Fruit fly (Drosophila melanogaster): ENCODE measurements around the gene CG44194.

The CG44194 gene

DNA sequence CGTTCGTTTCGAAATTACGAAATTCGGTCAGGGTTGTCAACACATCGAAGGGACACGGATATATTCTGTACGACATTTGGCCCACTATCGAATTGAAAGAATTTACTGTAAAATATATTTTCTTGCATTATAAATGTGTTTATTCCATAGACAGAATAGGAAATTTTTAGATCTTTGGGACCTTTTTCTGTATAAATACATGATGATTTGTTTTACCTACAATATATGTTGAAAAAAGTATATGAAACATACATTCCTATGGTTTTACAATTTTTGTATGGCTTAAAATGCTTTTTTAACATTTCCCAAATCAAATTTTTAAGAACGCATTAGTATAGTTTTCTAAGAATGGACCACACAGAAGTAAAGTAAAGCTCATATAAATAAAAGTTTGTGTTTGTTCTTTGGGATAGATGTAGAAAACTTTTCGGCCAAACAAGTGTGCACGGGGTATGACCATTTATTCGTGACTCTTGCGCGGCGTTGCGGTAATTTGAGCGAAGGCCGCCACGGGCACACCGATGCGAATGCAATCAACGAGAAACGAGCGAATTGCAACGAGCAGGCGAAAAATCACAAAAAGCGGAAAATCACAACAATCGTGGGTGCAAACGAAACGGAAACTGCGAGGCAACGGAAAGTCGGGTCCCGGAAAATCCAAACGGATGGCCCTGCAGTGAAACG is at the start of gene CG44194, which contains the start of the genes CG17327 and CG7518 (continued):
- TF ChIP-seq E2f2 (GFP tag; IDR thresholded peaks at IDR 0.05) (peak; percentile 24; the same call in 1 of the 2 replicates), CG16863 (GFP tag; optimal IDR thresholded peaks at IDR 0.05) (no peak), tup (GFP tag; optimal IDR thresholded peaks at IDR 0.05) (no peak), fd96Cb (tag; optimal IDR thresholded peaks at IDR 0.05) (peak; percentile 5), aop (GFP tag; IDR thresholded peaks at IDR 0.05) (no peak), CG8944 (GFP tag; optimal IDR thresholded peaks at IDR 0.05) (no peak), CG14860 (GFP tag; IDR thresholded peaks at IDR 0.05; ENCODE audit: partially characterized antibody) (0 out of 3 replicates have a peak, but pooled peaks have one; percentile 13), Fer2 (tag; optimal IDR thresholded peaks at IDR 0.05) (peak; percentile 14), Ssrp (tag; optimal IDR thresholded peaks at IDR 0.05) (peak; percentile 2), CG7786 (GFP tag; optimal IDR thresholded peaks at IDR 0.05) (peak; percentile 26), CG9797 (GFP tag; optimal IDR thresholded peaks at IDR 0.05) (peak; percentile 90), CG10654 (GFP tag; optimal IDR thresholded peaks at IDR 0.05) (peak; percentile 12), Scr (GFP tag; IDR thresholded peaks at IDR 0.05; ENCODE audit: partially characterized antibody) (peak; percentile 52), unc-4 (GFP tag; IDR thresholded peaks at IDR 0.05; ENCODE audit: partially characterized antibody) (peak; percentile 37), CG4820 (GFP tag; optimal IDR thresholded peaks at IDR 0.05) (no peak), grn (GFP tag; optimal IDR thresholded peaks at IDR 0.05) (no peak), Sin3A (optimal IDR thresholded peaks at IDR 0.05) (peak; percentile 51), CG6791 (GFP tag; IDR thresholded peaks at IDR 0.05; ENCODE audit: partially characterized antibody) (peak; percentile 42; the same call in 1 of the 3 replicates), CG1602 (GFP tag; optimal IDR thresholded peaks at IDR 0.05) (peak; percentile 11), tin (GFP tag; optimal IDR thresholded peaks at IDR 0.05) (peak; percentile 18), CG7963 (GFP tag; IDR thresholded peaks at IDR 0.05; ENCODE audit: partially characterized antibody) (0 out of 3 replicates have a peak, but pooled peaks have one; percentile 48), E2f1 (GFP tag; IDR thresholded peaks at IDR 0.05) (no peak), Mad (GFP tag; optimal IDR thresholded peaks at IDR 0.05) (no peak), H15 (GFP tag; IDR thresholded peaks at IDR 0.05) (no peak), CG1529 (GFP tag; optimal IDR thresholded peaks at IDR 0.05) (no peak), Nf-YC (tag; optimal IDR thresholded peaks at IDR 0.05) (no peak), CG8290 (GFP tag; optimal IDR thresholded peaks at IDR 0.05) (no peak), CG8290 (tag; optimal IDR thresholded peaks at IDR 0.05) (no peak), ssp (GFP tag; IDR thresholded peaks at IDR 0.05) (peak; percentile 96), nau (GFP tag; optimal IDR thresholded peaks at IDR 0.05) (no peak), nmo (GFP tag; optimal IDR thresholded peaks at IDR 0.05) (peak; percentile 45), Sry-δ (GFP tag; optimal IDR thresholded peaks at IDR 0.05) (peak; percentile 60), CG3995 (GFP tag; optimal IDR thresholded peaks at IDR 0.05) (peak; percentile 83), CG15479 (GFP tag; optimal IDR thresholded peaks at IDR 0.05) (no peak), CG8089 (GFP tag; optimal IDR thresholded peaks at IDR 0.05) (peak; percentile 17), gfzf (GFP tag; optimal IDR thresholded peaks at IDR 0.05) (peak; percentile 93), Abd-B (GFP tag; optimal IDR thresholded peaks at IDR 0.05) (peak; percentile 39), lola (GFP tag; optimal IDR thresholded peaks at IDR 0.05) (peak in 1 of 3 experiments; percentile 52), CG9727 (GFP tag; optimal IDR thresholded peaks at IDR 0.05) (peak; percentile 32), CG17568 (GFP tag; optimal IDR thresholded peaks at IDR 0.05) (no peak), Opbp (GFP tag; IDR thresholded peaks at IDR 0.05; ENCODE audit: partially characterized antibody) (peak; percentile 47; the same call in 1 of the 3 replicates), sqz (GFP tag; optimal IDR thresholded peaks at IDR 0.05) (no peak), NFAT (GFP tag; IDR thresholded peaks at IDR 0.05) (peak; percentile 57), Blimp-1 (GFP tag; optimal IDR thresholded peaks at IDR 0.05) (no peak), CG34224 (GFP tag; IDR thresholded peaks at IDR 0.05; ENCODE audit: partially characterized antibody) (peak; percentile 10; the same call in 1 of the 3 replicates), Vsx1 (GFP tag; optimal IDR thresholded peaks at IDR 0.05) (no peak), CTCF (GFP tag; optimal IDR thresholded peaks at IDR 0.05) (peak; percentile 42), knrl (GFP tag; IDR thresholded peaks at IDR 0.05; ENCODE audit: partially characterized antibody) (peak; percentile 47; the same call in 2 of the 3 replicates), CG2202 (tag; optimal IDR thresholded peaks at IDR 0.05) (no peak)

All from whole organism, embryonic.